Worm (Caenorhabditis elegans) whole organism, L3 larva: ENCODE measurements around the gene irld-36.

Source experiments
- egl-27 ChIP-seq: sonication (generic microtip); optimal IDR thresholded peaks from 4 replicates; lab custom pipeline; 2017; ENCODE audit warnings: missing biosample characterization, missing genetic modification reagents, missing genetic modification characterization
- fkh-10 ChIP-seq: sonication (generic microtip); optimal IDR thresholded peaks from 2 replicates; lab custom pipeline; 2017; ENCODE audit warnings: missing biosample characterization, missing genetic modification reagents, missing genetic modification characterization
- tbx-2 ChIP-seq: sonication (generic microtip); optimal IDR thresholded peaks from 2 replicates; lab custom pipeline; 2016; ENCODE audit warnings: mild to moderate bottlenecking, missing genetic modification characterization, missing compliant biosample characterization

- no peak for TF ChIP-seq tbx-2 (tag; lab: Kevin White, UChicago)
- no peak for TF ChIP-seq egl-27 (tag; lab: Kevin White, UChicago)
- TF ChIP-seq fkh-10 (GFP tag; lab: Kevin White, UChicago) = no peak
Observed at ce11 chrII:1695861-1696260, 16.7 kb downstream of the irld-36 start, which contains the start of gene F58E1.13.
